Worm (Caenorhabditis elegans) whole organism, L2 larva: ENCODE data around the gene D1086.7.

Experiments
- ceh-82 ChIP-seq: fragments of 150-350 bp; optimal IDR thresholded peaks from 2 replicates; lab custom pipeline; 2014; ENCODE audit warnings: missing biosample characterization, missing genetic modification characterization
- egl-27 ChIP-seq: sonication (generic microtip); optimal IDR thresholded peaks from 3 replicates; lab custom pipeline; 2017; ENCODE audit warnings: missing biosample characterization, missing genetic modification reagents, missing genetic modification characterization
- elt-3 ChIP-seq: sonication (generic microtip); optimal IDR thresholded peaks from 2 replicates; lab custom pipeline; 2017; ENCODE audit warnings: missing biosample characterization, missing genetic modification characterization
- lin-39 ChIP-seq: fragments of 150-350 bp; optimal IDR thresholded peaks from 2 replicates; lab custom pipeline; 2014; ENCODE audit warnings: missing biosample characterization, missing genetic modification reagents, missing genetic modification characterization
- mdl-1 ChIP-seq, 2 experiments: fragments of 150-350 bp in 1 of 2; sonication (generic microtip) in 1 of 2; optimal IDR thresholded peaks; 2 replicates each; lab custom pipeline; 2017; ENCODE audit warnings: missing biosample characterization in 2 of 2, missing genetic modification characterization in 2 of 2
- nhr-12 ChIP-seq: fragments of 150-350 bp; optimal IDR thresholded peaks from 2 replicates; lab custom pipeline; 2014; ENCODE audit warnings: missing biosample characterization, missing genetic modification characterization
- nhr-129 ChIP-seq: fragments of 150-350 bp; optimal IDR thresholded peaks from 2 replicates; lab custom pipeline; 2014; ENCODE audit warnings: missing biosample characterization, missing genetic modification characterization
- nhr-77 ChIP-seq: fragments of 150-350 bp; optimal IDR thresholded peaks from 2 replicates; lab custom pipeline; 2014; ENCODE audit warnings: missing biosample characterization, missing genetic modification characterization
- ztf-11 ChIP-seq: sonication (generic microtip); optimal IDR thresholded peaks from 2 replicates; lab custom pipeline; 2017; ENCODE audit warnings: missing biosample characterization, missing genetic modification characterization

ce11 chrV:14097358-14097757 lies 13.3 kb downstream of the D1086.7 start:
- TF ChIP-seq lin-39 (no peak), nhr-77 (tag; lab: Kevin White, UChicago) (no peak), mdl-1 (tag; optimal IDR thresholded peaks at IDR 0.05; lab: Kevin White, UChicago) (no peak), ceh-82 (tag; lab: Kevin White, UChicago) (no peak), nhr-129 (no peak), ztf-11 (tag; lab: Kevin White, UChicago) (no peak), nhr-12 (tag; lab: Kevin White, UChicago) (no peak), elt-3 (tag; lab: Kevin White, UChicago) (no peak), egl-27 (tag; lab: Kevin White, UChicago) (no peak)
